Worm (Caenorhabditis elegans): ENCODE results near the gene ram-5.
A peak's percentile ranks its signal among the peaks of the same experiment; 100 is the strongest.

Gene ram-5

ce11 chrX:14557936-14558554, 8.1 kb downstream of the ram-5 start, which contains the start of gene nhr-3 (continued):
- TF ChIP-seq nhr-25 (tag; optimal IDR thresholded peaks at IDR 0.05) (peak; percentile 37), elt-1 (tag; optimal IDR thresholded peaks at IDR 0.05) (no peak), lin-39 (tag; optimal IDR thresholded peaks at IDR 0.05) (no peak)

DNA sequence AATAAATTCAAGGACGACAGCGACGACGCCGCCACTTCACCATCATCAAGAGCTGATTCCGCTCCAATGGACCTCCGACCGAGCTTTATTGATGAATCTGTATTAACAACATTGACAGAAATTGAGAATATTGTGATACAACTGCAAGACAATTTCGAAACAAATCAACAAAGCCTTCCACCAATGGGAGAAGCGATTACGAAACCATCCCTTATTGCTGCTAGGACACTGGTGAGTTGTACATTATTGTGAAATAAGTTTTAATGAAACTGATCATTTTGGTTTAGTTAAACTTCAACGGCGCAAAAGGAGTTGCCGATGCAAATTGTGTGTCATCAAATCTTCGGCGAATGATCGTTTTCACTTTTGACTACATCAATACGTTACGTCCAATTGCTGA, 9.1 kb downstream of the ram-5 start:
- TF ChIP-seq mbf-1 (tag; optimal IDR thresholded peaks at IDR 0.05) (no peak), unc-55 (GFP tag; optimal IDR thresholded peaks at IDR 0.05) (peak; percentile 51)

DNA sequence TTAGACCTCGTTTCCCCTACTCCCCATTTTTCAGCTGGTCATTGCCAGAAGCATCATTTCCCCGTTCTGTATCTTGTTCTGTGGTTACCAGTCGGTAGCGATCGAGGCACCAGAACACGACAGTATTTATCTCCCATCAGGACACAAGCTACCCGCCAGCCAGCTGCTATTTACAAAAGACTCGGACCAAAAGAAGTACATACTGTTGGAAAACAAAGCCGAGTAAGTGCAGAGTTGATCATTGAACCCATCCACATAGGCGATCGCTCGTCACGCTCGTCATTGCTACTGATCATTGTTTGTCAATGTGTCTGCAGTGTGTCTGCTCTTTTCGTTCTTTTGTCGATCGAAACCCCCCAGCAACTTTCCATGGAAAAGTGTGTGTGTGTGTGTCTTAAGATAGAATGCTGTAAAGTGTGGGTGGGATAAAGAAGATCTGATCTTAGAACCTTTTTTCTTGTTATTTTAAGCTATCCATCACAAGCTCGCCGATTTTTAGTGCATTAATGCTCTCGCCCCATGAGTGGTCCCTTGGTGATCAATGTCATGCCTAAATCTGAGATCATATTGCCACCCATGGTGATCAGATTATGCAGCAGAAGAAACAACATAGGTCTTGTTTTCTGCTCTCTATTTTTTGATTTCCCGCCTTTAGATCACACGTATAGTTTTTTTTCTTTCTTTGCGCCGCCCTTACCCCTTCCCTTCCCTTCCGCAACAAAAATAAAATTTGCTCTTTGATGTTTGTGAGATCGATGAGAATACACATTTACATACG, 9.8 kb downstream of the ram-5 start:
- TF ChIP-seq nhr-23 (tag; optimal IDR thresholded peaks at IDR 0.05), result no peak
- peak; percentile 66 for TF ChIP-seq sma-9 (GFP tag; optimal IDR thresholded peaks at IDR 0.05)
- TF ChIP-seq sma-9 (tag; optimal IDR thresholded peaks at IDR 0.05), result no peak

ce11 chrX:14560297-14560680, 10.3 kb downstream of the ram-5 start:
- TF ChIP-seq nhr-12 (tag; optimal IDR thresholded peaks at IDR 0.05) (no peak), peb-1 (tag; optimal IDR thresholded peaks at IDR 0.05) (no peak), elt-3 (tag; optimal IDR thresholded peaks at IDR 0.05) (no peak), C34F6.9 (tag; optimal IDR thresholded peaks at IDR 0.05) (peak; percentile 68), zag-1 (tag; optimal IDR thresholded peaks at IDR 0.05) (peak; percentile 78), nhr-21 (tag; optimal IDR thresholded peaks at IDR 0.05) (peak; percentile 98), sma-3 (GFP tag; optimal IDR thresholded peaks at IDR 0.05) (peak; percentile 92), alr-1 (tag; optimal IDR thresholded peaks at IDR 0.05) (no peak), lin-39 (tag; optimal IDR thresholded peaks at IDR 0.05) (peak; percentile 67), ceh-16 (tag; optimal IDR thresholded peaks at IDR 0.05) (peak; percentile 19), skn-1 (tag; optimal IDR thresholded peaks at IDR 0.05) (no peak), ztf-4 (tag; optimal IDR thresholded peaks at IDR 0.05) (peak; percentile 88), nhr-129 (tag; optimal IDR thresholded peaks at IDR 0.05) (peak; percentile 95), nhr-10 (tag; optimal IDR thresholded peaks at IDR 0.05) (peak; percentile 39), mab-5 (tag; optimal IDR thresholded peaks at IDR 0.05) (peak; percentile 13), ztf-1 (GFP tag; conservative IDR thresholded peaks at IDR 0.05) (no peak), Y55F3AM.14 (GFP tag; optimal IDR thresholded peaks at IDR 0.05) (peak; percentile 81), snpc-4 (tag; optimal IDR thresholded peaks at IDR 0.05) (peak; percentile 80), ama-1 (optimal IDR thresholded peaks at IDR 0.05) (peak; percentile 75), nhr-237 (tag; optimal IDR thresholded peaks at IDR 0.05) (no peak), crh-2 (tag; optimal IDR thresholded peaks at IDR 0.05) (peak; percentile 93), mbf-1 (tag; optimal IDR thresholded peaks at IDR 0.05) (no peak), ZK546.5 (tag; optimal IDR thresholded peaks at IDR 0.05) (no peak), blmp-1 (tag; optimal IDR thresholded peaks at IDR 0.05; ENCODE audit: insufficient read depth) (peak; percentile 97), lin-11 (tag; optimal IDR thresholded peaks at IDR 0.05) (peak; percentile 76), egl-27 (tag; optimal IDR thresholded peaks at IDR 0.05) (peak; percentile 96), unc-62 (GFP tag; optimal IDR thresholded peaks at IDR 0.05) (peak; percentile 34), dmd-4 (tag; optimal IDR thresholded peaks at IDR 0.05) (no peak), unc-55 (GFP tag; optimal IDR thresholded peaks at IDR 0.05) (peak; percentile 92), gmeb-1 (tag; optimal IDR thresholded peaks at IDR 0.05) (peak; percentile 60), R02D3.7 (tag; optimal IDR thresholded peaks at IDR 0.05) (no peak), ceh-82 (tag; optimal IDR thresholded peaks at IDR 0.05) (no peak), elt-1 (tag; optimal IDR thresholded peaks at IDR 0.05) (no peak), nhr-6 (tag; optimal IDR thresholded peaks at IDR 0.05) (peak; percentile 83), unc-39 (tag; optimal IDR thresholded peaks at IDR 0.05) (no peak), nhr-11 (tag; optimal IDR thresholded peaks at IDR 0.05) (no peak), nhr-25 (tag; optimal IDR thresholded peaks at IDR 0.05) (peak; percentile 93), mdl-1 (tag; optimal IDR thresholded peaks at IDR 0.05) (peak; percentile 92 to 93), ztf-11 (tag; optimal IDR thresholded peaks at IDR 0.05) (no peak), aly-2 (tag; optimal IDR thresholded peaks at IDR 0.05) (no peak), nhr-23 (tag; optimal IDR thresholded peaks at IDR 0.05) (peak; percentile 22), lsy-2 (tag; optimal IDR thresholded peaks at IDR 0.05) (peak; percentile 42 to 79), F13H6.1 (tag; optimal IDR thresholded peaks at IDR 0.05) (peak; percentile 98), lin-13 (GFP tag; optimal IDR thresholded peaks at IDR 0.05) (peak; percentile 74), fos-1 (tag; optimal IDR thresholded peaks at IDR 0.05) (peak; percentile 97)

All from whole organism, L2 larva.